Worm (Caenorhabditis elegans): ENCODE data around the gene C44C10.12.

C44C10.12 gene

DNA sequence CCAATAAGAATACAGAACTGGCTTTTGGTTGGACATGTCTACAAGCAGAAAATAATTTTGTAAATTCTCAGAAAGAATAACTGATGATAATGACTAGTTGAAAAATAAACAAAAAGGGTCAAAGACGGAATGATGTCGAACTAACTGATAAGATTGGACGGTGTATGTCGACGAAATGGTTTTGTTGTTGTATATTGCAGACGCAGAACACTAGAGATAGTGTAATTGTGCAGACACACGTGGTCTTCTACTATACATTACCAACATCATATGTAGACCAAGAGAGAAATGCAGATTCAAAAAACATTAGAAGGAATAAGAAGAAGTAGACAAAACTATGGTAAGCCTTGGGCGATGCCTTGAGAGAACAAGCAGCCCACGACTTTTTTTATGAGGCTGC is 31.0 kb downstream of the C44C10.12 start, which contains the start of the genes gst-42 and D1053.2:
Gene gst-42, minus strand, starts transcription at position 176 of the 400 bp plus-strand sequence.
Gene D1053.2, plus strand, starts transcription at position 391 of the 400 bp plus-strand sequence.
- no peak for TF ChIP-seq ceh-82 (tag; optimal IDR thresholded peaks at IDR 0.05)
- peak; percentile 55 for TF ChIP-seq snu-23 (GFP tag; optimal IDR thresholded peaks at IDR 0.05)
- TF ChIP-seq elt-3 (tag; optimal IDR thresholded peaks at IDR 0.05): peak in 5 of 6 experiments; percentile 76 to 93 (median 89)
- TF ChIP-seq nhr-47 (tag; optimal IDR thresholded peaks at IDR 0.05): peak; percentile 1
- TF ChIP-seq blmp-1 (tag; optimal IDR thresholded peaks at IDR 0.05): peak; percentile 59
- TF ChIP-seq mep-1 (tag; optimal IDR thresholded peaks at IDR 0.05): peak; percentile 19
- no peak for TF ChIP-seq aha-1 (tag; optimal IDR thresholded peaks at IDR 0.05)
- peak; percentile 93 for TF ChIP-seq elt-2 (tag; optimal IDR thresholded peaks at IDR 0.05)
- no peak for TF ChIP-seq efl-3 (GFP tag; optimal IDR thresholded peaks at IDR 0.05)
- TF ChIP-seq pax-3 (tag; optimal IDR thresholded peaks at IDR 0.05): no peak
- TF ChIP-seq dpl-1 (GFP tag; optimal IDR thresholded peaks at IDR 0.05): peak in 1 of 3 experiments; percentile 7
- TF ChIP-seq lin-14 (GFP tag; optimal IDR thresholded peaks at IDR 0.05): peak; percentile 80
- peak; percentile 53 for TF ChIP-seq nhr-90 (tag; optimal IDR thresholded peaks at IDR 0.05; ENCODE audit: poor library complexity)
- peak; percentile 84 for TF ChIP-seq nhr-85 (tag)
- TF ChIP-seq lir-3 (tag; optimal IDR thresholded peaks at IDR 0.05; ENCODE audit: poor library complexity): no peak
- peak; percentile 47 for TF ChIP-seq unc-130 (tag; optimal IDR thresholded peaks at IDR 0.05)
- peak; percentile 20 for TF ChIP-seq pqm-1 (tag; optimal IDR thresholded peaks at IDR 0.05)
- peak; percentile 77 for TF ChIP-seq nhr-20 (tag; optimal IDR thresholded peaks at IDR 0.05)
- no peak for TF ChIP-seq nhr-12 (tag; optimal IDR thresholded peaks at IDR 0.05)
- TF ChIP-seq nhr-19 (GFP tag; conservative IDR thresholded peaks at IDR 0.05): peak; percentile 46
- TF ChIP-seq ztf-4 (tag; optimal IDR thresholded peaks at IDR 0.05): no peak
- no peak for TF ChIP-seq snpc-4 (tag; optimal IDR thresholded peaks at IDR 0.05)
- TF ChIP-seq mdl-1 (tag; optimal IDR thresholded peaks at IDR 0.05): peak in 1 of 2 experiments; percentile 86
- TF ChIP-seq vab-15 (tag; optimal IDR thresholded peaks at IDR 0.05): peak; percentile 28
- TF ChIP-seq nhr-71 (tag; optimal IDR thresholded peaks at IDR 0.05): peak; percentile 71
- TF ChIP-seq lin-35 (GFP tag; optimal IDR thresholded peaks at IDR 0.05): peak in 1 of 2 experiments; percentile 75
- TF ChIP-seq lsy-2 (tag; optimal IDR thresholded peaks at IDR 0.05): peak; percentile 12 to 24
- TF ChIP-seq jun-1 (tag; optimal IDR thresholded peaks at IDR 0.05): peak; percentile 1
- TF ChIP-seq tbx-2 (tag; optimal IDR thresholded peaks at IDR 0.05): peak; percentile 28
- TF ChIP-seq C16A3.4 (tag; optimal IDR thresholded peaks at IDR 0.05): peak; percentile 20

DNA sequence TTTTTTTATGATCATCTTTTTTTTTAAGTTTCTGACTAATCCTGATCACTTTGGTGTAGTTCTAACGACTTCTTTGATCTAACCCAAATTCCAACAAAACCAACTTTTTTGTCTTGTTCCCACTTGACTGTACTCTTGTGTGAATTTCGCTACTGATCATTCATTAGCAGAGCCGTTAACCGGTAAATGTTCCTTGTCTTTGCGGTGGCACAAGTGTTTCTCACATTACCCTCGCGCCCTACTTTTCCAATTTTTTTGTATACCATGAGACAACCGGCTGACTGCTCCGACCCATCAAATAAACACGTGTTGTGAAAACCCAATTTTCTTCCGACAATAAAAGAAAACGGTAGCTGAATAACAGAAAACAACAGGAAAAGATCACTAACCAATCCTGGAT is 36.0 kb downstream of the C44C10.12 start:
- TF ChIP-seq nhr-28 (tag; optimal IDR thresholded peaks at IDR 0.05): no peak

DNA sequence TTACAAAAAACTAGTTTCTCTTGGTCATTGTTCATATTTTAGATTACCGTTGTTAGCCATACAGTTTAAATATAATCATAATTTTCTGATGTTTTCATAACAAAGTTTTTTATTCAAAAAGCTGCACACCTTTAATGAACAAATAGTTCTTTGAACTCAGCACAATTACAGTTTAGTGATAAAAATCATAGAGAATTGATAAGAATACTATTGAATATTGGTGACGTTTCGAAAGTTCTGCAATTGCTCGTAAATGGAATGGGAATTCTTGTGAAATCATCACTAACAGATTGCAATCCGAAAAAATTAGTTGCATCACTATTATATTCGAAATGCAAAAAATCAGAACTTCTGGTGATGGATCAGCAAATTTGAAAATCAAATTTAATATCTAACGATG is 37.3 kb downstream of the C44C10.12 start:
- TF ChIP-seq unc-30 (tag; optimal IDR thresholded peaks at IDR 0.05) (no peak), elt-2 (tag; optimal IDR thresholded peaks at IDR 0.05) (peak; percentile 1)

DNA sequence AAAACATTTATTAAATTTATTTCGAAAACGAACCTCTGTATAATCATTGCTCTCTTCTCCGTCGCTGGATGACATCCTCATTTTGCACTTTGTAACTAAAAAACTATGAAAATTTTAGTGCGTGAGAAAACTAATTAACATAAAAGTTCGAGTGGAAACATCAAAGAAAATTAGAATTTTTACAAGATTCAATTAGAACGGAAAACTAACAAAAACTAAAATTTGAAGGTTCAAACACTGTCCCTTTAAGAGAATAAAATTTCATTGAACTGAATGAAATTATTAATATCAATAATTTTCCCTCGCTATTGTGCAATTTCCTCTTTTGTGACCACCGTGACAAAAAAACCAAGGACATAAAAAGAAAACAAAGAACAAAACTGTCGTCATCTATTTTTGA is 40.3 kb downstream of the C44C10.12 start, which contains the start of gene D1053.3:
Gene D1053.3, minus strand, starts transcription at position 101 of the 400 bp plus-strand sequence.
- TF ChIP-seq unc-86 (tag; optimal IDR thresholded peaks at IDR 0.05) (no peak), C04F5.9 (tag; optimal IDR thresholded peaks at IDR 0.05) (no peak), unc-30 (tag; optimal IDR thresholded peaks at IDR 0.05) (no peak), mef-2 (tag; optimal IDR thresholded peaks at IDR 0.05) (no peak), nhr-11 (tag; optimal IDR thresholded peaks at IDR 0.05) (no peak), pag-3 (tag; optimal IDR thresholded peaks at IDR 0.05; ENCODE audit: borderline replicate concordance, insufficient read depth) (no peak), isw-1 (GFP tag; IDR thresholded peaks at IDR 0.05) (no peak)

Data from whole organism, L1 larva.